Worm (Caenorhabditis elegans): Measurements from ENCODE around the gene F26G1.11.

ce11 chrII:4821739-4822138, 44.8 kb downstream of the F26G1.11 start, which contains the start of gene lact-5:
- TF ChIP-seq snpc-4 (GFP tag; optimal IDR thresholded peaks at IDR 0.05) (no peak), snpc-4 (tag; optimal IDR thresholded peaks at IDR 0.05) (no peak), ama-1 (optimal IDR thresholded peaks at IDR 0.05) (no peak), ama-1 (GFP tag; optimal IDR thresholded peaks at IDR 0.05) (no peak), ztf-18 (tag; optimal IDR thresholded peaks at IDR 0.05) (no peak), tbx-9 (tag; optimal IDR thresholded peaks at IDR 0.05; ENCODE audit: borderline replicate concordance) (no peak), pha-4 (tag; optimal IDR thresholded peaks at IDR 0.05) (no peak), ceh-100 (GFP tag; IDR thresholded peaks at IDR 0.05) (no peak), unc-130 (GFP tag; optimal IDR thresholded peaks at IDR 0.05) (no peak), sea-2 (GFP tag; IDR thresholded peaks at IDR 0.05) (no peak)

All from whole organism, young adult.